Worm (Caenorhabditis elegans) whole organism, young adult: Measurements from ENCODE around the gene wdr-31.

Experiments used
- B0019.2 ChIP-seq: fragments of 200-800 bp; sonication (Bioruptor generic); conservative IDR thresholded peaks from 2 replicates; pipeline ENCODE4 v1.3.6; 2022; ENCODE audit warnings: missing genetic modification reagents, missing genetic modification characterization, missing compliant biosample characterization
- B0261.1 ChIP-seq: sonication (generic microtip); optimal IDR thresholded peaks from 2 replicates; lab custom pipeline; 2016; ENCODE audit warnings: mild to moderate bottlenecking, missing genetic modification characterization, moderate library complexity, missing compliant biosample characterization
- D2030.7 ChIP-seq: fragments of 200-800 bp; sonication (Bioruptor generic); IDR thresholded peaks from 2 replicates; pipeline ENCODE4 v1.3.6; 2022; ENCODE audit warnings: missing genetic modification reagents, missing genetic modification characterization, missing compliant biosample characterization
- F33H1.4 ChIP-seq: fragments of 200-800 bp; sonication (Bioruptor generic); IDR thresholded peaks from 2 replicates; pipeline ENCODE4 v1.3.6; 2022; ENCODE audit warnings: missing genetic modification reagents, missing genetic modification characterization, missing compliant biosample characterization
- F55B11.4 ChIP-seq: sonication (generic microtip); optimal IDR thresholded peaks from 2 replicates; lab custom pipeline; 2016; ENCODE audit warnings: missing compliant biosample characterization, missing genetic modification characterization, borderline replicate concordance; ENCODE audit not compliant: insufficient read depth
- K12H6.12 ChIP-seq: fragments of 200-800 bp; sonication (Bioruptor generic); optimal IDR thresholded peaks from 2 replicates; lab custom pipeline; 2018; ENCODE audit warnings: mild to moderate bottlenecking, missing genetic modification characterization, missing compliant biosample characterization
- Y53F4B.3 ChIP-seq: fragments of 200-800 bp; sonication (Bioruptor generic); IDR thresholded peaks from 2 replicates; pipeline ENCODE4 v1.3.6; 2022; ENCODE audit warnings: missing genetic modification reagents, missing genetic modification characterization, missing compliant biosample characterization
- Y56A3A.18 ChIP-seq: fragments of 200-800 bp; sonication (Bioruptor generic); IDR thresholded peaks from 2 replicates; pipeline ENCODE4 v1.3.6; 2022; ENCODE audit warnings: missing genetic modification reagents, missing genetic modification characterization, missing compliant biosample characterization
- Y67H2A.10 ChIP-seq: fragments of 200-800 bp; sonication (Bioruptor generic); conservative IDR thresholded peaks from 2 replicates; pipeline ENCODE4 v1.3.6; 2022; ENCODE audit warnings: missing genetic modification reagents, missing genetic modification characterization, missing compliant biosample characterization
- athp-1 ChIP-seq: sonication (generic microtip); optimal IDR thresholded peaks from 2 replicates; lab custom pipeline; 2017; ENCODE audit warnings: mild to moderate bottlenecking, missing genetic modification characterization, missing compliant biosample characterization
- attf-3 ChIP-seq: fragments of 200-800 bp; sonication (Bioruptor generic); conservative IDR thresholded peaks from 2 replicates; pipeline ENCODE4 v1.3.6; 2022; ENCODE audit warnings: missing genetic modification reagents, missing genetic modification characterization, missing compliant biosample characterization
- attf-5 ChIP-seq: fragments of 200-800 bp; sonication (Bioruptor generic); optimal IDR thresholded peaks from 2 replicates; lab custom pipeline; 2018; ENCODE audit warnings: mild to moderate bottlenecking, missing genetic modification characterization, missing compliant biosample characterization
- ccch-3 ChIP-seq: fragments of 200-800 bp; sonication (Bioruptor generic); optimal IDR thresholded peaks from 2 replicates; lab custom pipeline; 2018; ENCODE audit warnings: mild to moderate bottlenecking, missing genetic modification characterization, missing compliant biosample characterization
- cebp-2 ChIP-seq: fragments of 200-800 bp; sonication (Bioruptor generic); IDR thresholded peaks from 2 replicates; pipeline ENCODE4 v1.3.6; 2022; ENCODE audit warnings: missing genetic modification characterization, missing compliant biosample characterization
- ceh-27 ChIP-seq: fragments of 200-800 bp; sonication (Bioruptor generic); optimal IDR thresholded peaks from 2 replicates; lab custom pipeline; 2018; ENCODE audit warnings: mild to moderate bottlenecking, missing genetic modification characterization, moderate library complexity, missing compliant biosample characterization
- ceh-40 ChIP-seq: fragments of 200-800 bp; sonication (Bioruptor generic); IDR thresholded peaks from 2 replicates; pipeline ENCODE4 v1.3.6; 2022; ENCODE audit warnings: missing genetic modification characterization, missing compliant biosample characterization
- die-1 ChIP-seq: sonication (generic microtip); optimal IDR thresholded peaks from 2 replicates; lab custom pipeline; 2016; ENCODE audit warnings: missing genotype, mild to moderate bottlenecking, missing genetic modification characterization, missing compliant biosample characterization
- egl-18 ChIP-seq: fragments of 200-800 bp; sonication (Bioruptor generic); IDR thresholded peaks from 2 replicates; pipeline ENCODE4 v1.3.6; 2022; ENCODE audit warnings: missing genetic modification reagents, missing genetic modification characterization, missing compliant biosample characterization
- egrh-3 ChIP-seq: fragments of 200-800 bp; sonication (Bioruptor generic); IDR thresholded peaks from 2 replicates; pipeline ENCODE4 v1.3.6; 2022; ENCODE audit warnings: missing genetic modification reagents, missing genetic modification characterization, missing compliant biosample characterization
- him-1 ChIP-seq: sonication (generic microtip); optimal IDR thresholded peaks from 2 replicates; lab custom pipeline; 2016; ENCODE audit warnings: missing genotype, missing genetic modification reagents, missing genetic modification characterization, missing compliant biosample characterization
- hmg-1.2 ChIP-seq: fragments of 200-800 bp; sonication (Bioruptor generic); IDR thresholded peaks from 2 replicates; pipeline ENCODE4 v1.3.6; 2022; ENCODE audit warnings: missing genetic modification reagents, missing genetic modification characterization, missing compliant biosample characterization
- hmg-20 ChIP-seq: fragments of 200-800 bp; sonication (Bioruptor generic); IDR thresholded peaks from 2 replicates; pipeline ENCODE4 v1.3.6; 2022; ENCODE audit warnings: missing genetic modification reagents, missing genetic modification characterization, missing compliant biosample characterization
- hrde-1 ChIP-seq: sonication (generic microtip); optimal IDR thresholded peaks from 2 replicates; lab custom pipeline; 2016; ENCODE audit warnings: missing genetic modification characterization, mild to moderate bottlenecking, missing compliant biosample characterization, moderate library complexity, missing genotype, missing genetic modification reagents, borderline replicate concordance
- let-526 ChIP-seq: fragments of 200-800 bp; sonication (Bioruptor generic); IDR thresholded peaks from 2 replicates; pipeline ENCODE4 v1.3.6; 2022; ENCODE audit warnings: missing genetic modification reagents, missing genetic modification characterization, missing compliant biosample characterization
- lin-26 ChIP-seq: fragments of 200-800 bp; sonication (Bioruptor generic); IDR thresholded peaks from 2 replicates; pipeline ENCODE4 v1.3.6; 2022; ENCODE audit warnings: missing genetic modification reagents, missing genetic modification characterization, missing compliant biosample characterization
- lin-54 ChIP-seq: fragments of 200-800 bp; sonication (Bioruptor generic); optimal IDR thresholded peaks from 2 replicates; lab custom pipeline; 2018; ENCODE audit warnings: mild to moderate bottlenecking, missing genetic modification characterization, missing compliant biosample characterization
- lir-1 ChIP-seq: fragments of 200-800 bp; sonication (Bioruptor generic); conservative IDR thresholded peaks from 2 replicates; pipeline ENCODE4 v1.3.6; 2022; ENCODE audit warnings: missing genetic modification reagents, missing genetic modification characterization, missing compliant biosample characterization
- madf-6 ChIP-seq: fragments of 200-800 bp; sonication (Bioruptor generic); IDR thresholded peaks from 2 replicates; pipeline ENCODE4 v1.3.6; 2022; ENCODE audit warnings: missing genetic modification reagents, missing genetic modification characterization, missing compliant biosample characterization
- mcd-1 ChIP-seq: fragments of 200-800 bp; sonication (Bioruptor generic); IDR thresholded peaks from 2 replicates; pipeline ENCODE4 v1.3.6; 2022; ENCODE audit warnings: missing genetic modification reagents, missing genetic modification characterization, missing compliant biosample characterization
- mel-28 ChIP-seq: sonication (generic microtip); optimal IDR thresholded peaks from 2 replicates; lab custom pipeline; 2016; ENCODE audit warnings: borderline replicate concordance, mild to moderate bottlenecking, missing genetic modification characterization, missing compliant biosample characterization
- mxl-1 ChIP-seq: sonication (generic microtip); optimal IDR thresholded peaks from 2 replicates; lab custom pipeline; 2016; ENCODE audit warnings: missing genetic modification characterization, missing compliant biosample characterization
- nfyb-1 ChIP-seq: fragments of 200-800 bp; sonication (Bioruptor generic); IDR thresholded peaks from 2 replicates; pipeline ENCODE4 v1.3.6; 2022; ENCODE audit warnings: missing genetic modification reagents, missing genetic modification characterization, missing compliant biosample characterization
- nhr-90 ChIP-seq: sonication (generic microtip); optimal IDR thresholded peaks from 2 replicates; lab custom pipeline; 2016; ENCODE audit warnings: missing genotype, mild to moderate bottlenecking, missing genetic modification characterization, missing compliant biosample characterization
- pbrm-1 ChIP-seq: fragments of 200-800 bp; sonication (Bioruptor generic); IDR thresholded peaks from 2 replicates; pipeline ENCODE4 v1.3.6; 2022; ENCODE audit warnings: missing genetic modification reagents, missing genetic modification characterization, missing compliant biosample characterization
- pha-4 ChIP-seq: fragments of 150-350 bp; sonication (generic microtip); optimal IDR thresholded peaks from 2 replicates; lab custom pipeline; 2014; ENCODE audit warnings: missing biosample characterization, missing genetic modification reagents, missing genetic modification characterization
- rec-8 ChIP-seq, 2 experiments: sonication (generic microtip); optimal IDR thresholded peaks; 2 replicates each; lab custom pipeline; 2016; ENCODE audit warnings: mild to moderate bottlenecking in 2 of 2, missing genetic modification characterization in 2 of 2, missing genetic modification reagents in 2 of 2, missing genotype in 2 of 2, missing biosample characterization in 1 of 2, missing compliant biosample characterization in 1 of 2, moderate library complexity in 1 of 2
- rpc-1 ChIP-seq, 2 experiments: fragments of 150-350 bp in 1 of 2; sonication (generic microtip) in 1 of 2; optimal IDR thresholded peaks; 2 replicates each; lab custom pipeline; 2014 to 2018; ENCODE audit warnings: missing biosample characterization in 1 of 2, missing genetic modification characterization in 1 of 2, missing genetic modification reagents in 1 of 2, missing genotype in 1 of 2
- sdz-38 ChIP-seq: sonication (generic microtip); optimal IDR thresholded peaks from 2 replicates; lab custom pipeline; 2016; ENCODE audit warnings: missing genotype, missing genetic modification characterization, missing compliant biosample characterization
- snpc-1.1 ChIP-seq: sonication (generic microtip); optimal IDR thresholded peaks from 2 replicates; lab custom pipeline; 2017; ENCODE audit warnings: missing genetic modification characterization, mild to moderate bottlenecking, missing compliant biosample characterization, antibody characterized with exemption, moderate library complexity, missing genotype, missing genetic modification reagents; ENCODE audit not compliant: insufficient read depth
- snpc-4 ChIP-seq, 5 experiments: fragments of 150-350 bp in 1 of 5; sonication (generic microtip) in 4 of 5; optimal IDR thresholded peaks; 2 replicates each; lab custom pipeline; 2014 to 2018; ENCODE audit warnings: missing genetic modification characterization in 5 of 5, missing biosample characterization in 3 of 5, antibody characterized with exemption in 2 of 5, mild to moderate bottlenecking in 2 of 5, missing compliant biosample characterization in 2 of 5, missing genotype in 2 of 5, moderate library complexity in 2 of 5, missing genetic modification reagents in 1 of 5
- tbp1 ChIP-seq: fragments of 200-800 bp; sonication (Bioruptor generic); optimal IDR thresholded peaks from 2 replicates; lab custom pipeline; 2018; ENCODE audit warnings: mild to moderate bottlenecking, missing genetic modification characterization, missing compliant biosample characterization
- zfh-2 ChIP-seq: fragments of 200-800 bp; sonication (Bioruptor generic); conservative IDR thresholded peaks from 2 replicates; pipeline ENCODE4 v1.3.6; 2022; ENCODE audit warnings: missing genetic modification reagents, missing genetic modification characterization, missing compliant biosample characterization
- zim-3 ChIP-seq: sonication (generic microtip); optimal IDR thresholded peaks from 2 replicates; lab custom pipeline; 2017; ENCODE audit warnings: mild to moderate bottlenecking, missing genetic modification characterization, moderate library complexity, missing compliant biosample characterization
- ztf-18 ChIP-seq: sonication (generic microtip); optimal IDR thresholded peaks from 2 replicates; lab custom pipeline; 2016; ENCODE audit warnings: missing genotype, mild to moderate bottlenecking, missing genetic modification characterization, missing compliant biosample characterization
- ztf-25 ChIP-seq: fragments of 200-800 bp; sonication (Bioruptor generic); IDR thresholded peaks from 2 replicates; pipeline ENCODE4 v1.3.6; 2022; ENCODE audit warnings: missing genetic modification reagents, missing genetic modification characterization, missing compliant biosample characterization
- ztf-3 ChIP-seq: fragments of 200-800 bp; sonication (Bioruptor generic); optimal IDR thresholded peaks from 2 replicates; lab custom pipeline; 2018; ENCODE audit warnings: mild to moderate bottlenecking, missing genetic modification characterization, missing compliant biosample characterization
- ztf-6 ChIP-seq: fragments of 200-800 bp; sonication (Bioruptor generic); IDR thresholded peaks from 2 replicates; pipeline ENCODE4 v1.3.6; 2022; ENCODE audit warnings: missing genetic modification reagents, missing genetic modification characterization, missing compliant biosample characterization

The wdr-31 gene

ce11 chrII:2735644-2736043 is 552 bp upstream of the wdr-31 start:
- no peak for TF ChIP-seq B0019.2 (GFP tag; lab: Robert Waterston, UW)
- peak; percentile 35; the same call in 1 of the 2 replicates for TF ChIP-seq pbrm-1
- no peak for TF ChIP-seq ztf-3
- TF ChIP-seq F55B11.4 (tag; lab: Kevin White, UChicago): no peak
- 0 out of 2 replicates have a peak, but pooled peaks have one; percentile 42 for TF ChIP-seq ceh-40 (GFP tag; lab: Robert Waterston, UW)
- TF ChIP-seq let-526 (GFP tag; lab: Robert Waterston, UW): no peak
- TF ChIP-seq madf-6: peak; percentile 53; the same call in 1 of the 2 replicates
- peak; percentile 61; the same call in 1 of the 2 replicates for TF ChIP-seq cebp-2
- no peak for TF ChIP-seq egl-18 (GFP tag; lab: Robert Waterston, UW)
- TF ChIP-seq nfyb-1 (GFP tag; lab: Robert Waterston, UW): peak; percentile 68; the same call in 1 of the 2 replicates
- peak; percentile 14 for TF ChIP-seq ztf-18 (tag; lab: Kevin White, UChicago)
- no peak for TF ChIP-seq ztf-6 (GFP tag; lab: Robert Waterston, UW)
- no peak for TF ChIP-seq ccch-3 (GFP tag; lab: Kevin White, UChicago)
- peak; percentile 72 for TF ChIP-seq egrh-3 (GFP tag; lab: Robert Waterston, UW)
- no peak for TF ChIP-seq rec-8 (tag; optimal IDR thresholded peaks at IDR 0.05; lab: Kevin White, UChicago)
- TF ChIP-seq F33H1.4: no peak
- no peak for TF ChIP-seq K12H6.12 (tag; lab: Kevin White, UChicago)
- no peak for TF ChIP-seq Y53F4B.3 (GFP tag; lab: Robert Waterston, UW)
- TF ChIP-seq mcd-1: peak; percentile 52; the same call in 1 of the 2 replicates
- peak; percentile 74 for TF ChIP-seq B0261.1 (tag; lab: Kevin White, UChicago)
- no peak for TF ChIP-seq sdz-38 (tag; lab: Kevin White, UChicago)
- no peak for TF ChIP-seq Y67H2A.10 (GFP tag; lab: Robert Waterston, UW)
- TF ChIP-seq athp-1 (tag; lab: Kevin White, UChicago): no peak
- TF ChIP-seq mxl-1 (tag; lab: Kevin White, UChicago): no peak
- no peak for TF ChIP-seq zim-3 (tag; lab: Kevin White, UChicago)
- no peak for TF ChIP-seq attf-5
- TF ChIP-seq ceh-27 (GFP tag; lab: Kevin White, UChicago): no peak
- peak; percentile 55 for TF ChIP-seq hmg-1.2 (GFP tag; lab: Robert Waterston, UW)
- peak; percentile 46; the same call in 1 of the 2 replicates for TF ChIP-seq hmg-20
- peak; percentile 86 for TF ChIP-seq tbp1 (GFP tag; lab: Kevin White, UChicago)
- peak; percentile 76 for TF ChIP-seq lin-26 (GFP tag; lab: Robert Waterston, UW)
- peak; percentile 59 for TF ChIP-seq him-1
- peak; percentile 13 for TF ChIP-seq lin-54
- TF ChIP-seq snpc-1.1 (tag; lab: Kevin White, UChicago): no peak
- no peak for TF ChIP-seq hrde-1 (tag; lab: Kevin White, UChicago)
- TF ChIP-seq rpc-1 (optimal IDR thresholded peaks at IDR 0.05; lab: Kevin White, UChicago): peak; percentile 50
- peak; percentile 75 for TF ChIP-seq rpc-1 (tag; optimal IDR thresholded peaks at IDR 0.05; lab: Kevin White, UChicago)
- no peak for TF ChIP-seq nhr-90 (tag; lab: Kevin White, UChicago)
- no peak for TF ChIP-seq attf-3 (GFP tag; lab: Robert Waterston, UW)
- TF ChIP-seq Y56A3A.18 (GFP tag; lab: Robert Waterston, UW): peak; percentile 39; the same call in 1 of the 2 replicates
- TF ChIP-seq mel-28 (tag; lab: Kevin White, UChicago): no peak
- peak; percentile 68 for TF ChIP-seq D2030.7
- TF ChIP-seq lir-1 (GFP tag; lab: Robert Waterston, UW): no peak
- peak; percentile 62; the same call in 1 of the 2 replicates for TF ChIP-seq ztf-25 (GFP tag; lab: Robert Waterston, UW)
- TF ChIP-seq die-1 (tag; lab: Kevin White, UChicago): peak; percentile 48
- peak; percentile 43 for TF ChIP-seq zfh-2 (GFP tag; lab: Robert Waterston, UW)
- TF ChIP-seq snpc-4 (GFP tag; optimal IDR thresholded peaks at IDR 0.05; lab: Kevin White, UChicago): no peak
- peak in 2 of 4 experiments; percentile 2 to 20 for TF ChIP-seq snpc-4 (tag; optimal IDR thresholded peaks at IDR 0.05; lab: Kevin White, UChicago)
- no peak for TF ChIP-seq pha-4
